Fruit fly (Drosophila melanogaster) whole organism, embryonic: ENCODE results near the gene CG3655.

ENCODE experiments used
- B-H2 ChIP-seq: fragments of 200-800 bp; sonication (Bioruptor generic); optimal IDR thresholded peaks from 2 replicates; lab custom pipeline; 2018; ENCODE audit warnings: missing biosample characterization, mild to moderate bottlenecking, missing genetic modification characterization
- Bgb ChIP-seq: fragments of 200-800 bp; sonication (Bioruptor generic); IDR thresholded peaks from 2 replicates; pipeline ENCODE4 v1.3.6; 2022; ENCODE audit warnings: missing biosample characterization, missing genetic modification characterization; ENCODE audit not compliant: partially characterized antibody
- CG10959 ChIP-seq: fragments of 200-800 bp; sonication (Bioruptor generic); IDR thresholded peaks from 2 replicates; pipeline ENCODE4 v1.3.6; 2022; ENCODE audit warnings: missing biosample characterization, missing genetic modification characterization
- CG12219 ChIP-seq: fragments of 200-800 bp; sonication (Bioruptor generic); optimal IDR thresholded peaks from 3 replicates; lab custom pipeline; 2018; ENCODE audit warnings: missing biosample characterization, mild to moderate bottlenecking, missing genetic modification characterization
- CG13287 ChIP-seq: fragments of 200-800 bp; sonication (Bioruptor generic); IDR thresholded peaks from 2 replicates; pipeline ENCODE4 v1.3.6; 2022; ENCODE audit warnings: missing biosample characterization, missing genetic modification characterization; ENCODE audit not compliant: partially characterized antibody
- CG15269 ChIP-seq: fragments of 200-800 bp; sonication (Bioruptor generic); optimal IDR thresholded peaks from 2 replicates; lab custom pipeline; 2018; ENCODE audit warnings: missing biosample characterization, mild to moderate bottlenecking, missing genetic modification characterization, moderate library complexity
- CG1529 ChIP-seq: fragments of 200-800 bp; sonication (Bioruptor generic); optimal IDR thresholded peaks from 3 replicates; lab custom pipeline; 2018; ENCODE audit warnings: missing biosample characterization, missing genetic modification characterization
- CG15601 ChIP-seq: fragments of 200-800 bp; sonication (Bioruptor generic); optimal IDR thresholded peaks from 3 replicates; lab custom pipeline; 2019; ENCODE audit warnings: missing biosample characterization, mild to moderate bottlenecking, missing genetic modification characterization, moderate library complexity
- CG16779 ChIP-seq: fragments of 200-800 bp; sonication (Bioruptor generic); IDR thresholded peaks from 2 replicates; pipeline ENCODE4 v1.3.6; 2022; ENCODE audit warnings: missing biosample characterization, missing genetic modification characterization
- CG2116 ChIP-seq: fragments of 200-800 bp; sonication (Bioruptor generic); optimal IDR thresholded peaks from 3 replicates; lab custom pipeline; 2018; ENCODE audit warnings: missing biosample characterization, mild to moderate bottlenecking, missing genetic modification characterization
- CG31388 ChIP-seq: fragments of 200-800 bp; sonication (Bioruptor generic); optimal IDR thresholded peaks from 2 replicates; lab custom pipeline; 2016; ENCODE audit warnings: missing biosample characterization, missing genetic modification characterization
- CG32767 ChIP-seq: fragments of 200-800 bp; sonication (Bioruptor generic); IDR thresholded peaks from 2 replicates; pipeline ENCODE4 v1.3.6; 2022; ENCODE audit warnings: missing biosample characterization, missing genetic modification characterization
- CG3407 ChIP-seq: fragments of 200-800 bp; sonication (Bioruptor generic); optimal IDR thresholded peaks from 2 replicates; lab custom pipeline; 2018; ENCODE audit warnings: missing biosample characterization, mild to moderate bottlenecking, missing genetic modification characterization
- CG5953 ChIP-seq: fragments of 200-800 bp; sonication (Bioruptor generic); IDR thresholded peaks from 2 replicates; pipeline ENCODE4 v1.3.6; 2022; ENCODE audit warnings: missing biosample characterization, missing genetic modification characterization
- CG6791 ChIP-seq: fragments of 200-800 bp; sonication (Bioruptor generic); IDR thresholded peaks from 3 replicates; pipeline ENCODE4 v1.3.6; 2022; ENCODE audit warnings: missing biosample characterization, missing genetic modification characterization; ENCODE audit not compliant: partially characterized antibody
- CG7987 ChIP-seq: fragments of 200-800 bp; sonication (Bioruptor generic); optimal IDR thresholded peaks from 2 replicates; lab custom pipeline; 2018; ENCODE audit warnings: missing biosample characterization, mild to moderate bottlenecking, missing genetic modification characterization, moderate library complexity
- CG8388 ChIP-seq: fragments of 200-800 bp; sonication (Bioruptor generic); optimal IDR thresholded peaks from 2 replicates; lab custom pipeline; 2019; ENCODE audit warnings: missing biosample characterization, mild to moderate bottlenecking, missing genetic modification characterization, moderate library complexity
- CG8924 ChIP-seq: fragments of 200-800 bp; optimal IDR thresholded peaks from 3 replicates; lab custom pipeline; 2019; ENCODE audit warnings: missing biosample characterization, mild to moderate bottlenecking, missing genetic modification characterization, moderate library complexity
- Doc3 ChIP-seq: fragments of 200-800 bp; sonication (Bioruptor generic); IDR thresholded peaks from 3 replicates; pipeline ENCODE4 v1.3.6; 2022; ENCODE audit warnings: missing biosample characterization, missing genetic modification characterization; ENCODE audit not compliant: partially characterized antibody
- E2f1 ChIP-seq: fragments of 200-800 bp; sonication (Bioruptor generic); IDR thresholded peaks from 2 replicates; pipeline ENCODE4 v1.3.6; 2022; ENCODE audit warnings: missing biosample characterization, missing genetic modification characterization
- Elba2 ChIP-seq: fragments of 200-800 bp; sonication (Bioruptor generic); optimal IDR thresholded peaks from 3 replicates; lab custom pipeline; 2016; ENCODE audit warnings: missing biosample characterization, missing genetic modification characterization
- Fer3 ChIP-seq: fragments of 200-800 bp; sonication (Bioruptor generic); optimal IDR thresholded peaks from 2 replicates; lab custom pipeline; 2018; ENCODE audit warnings: missing biosample characterization, mild to moderate bottlenecking, missing genetic modification characterization, moderate library complexity
- Gug ChIP-seq: fragments of 200-800 bp; sonication (Bioruptor generic); IDR thresholded peaks from 4 replicates; pipeline ENCODE4 v1.3.6; 2022; ENCODE audit warnings: missing biosample characterization, missing genetic modification characterization
- HLH4C ChIP-seq: fragments of 200-800 bp; sonication (Bioruptor generic); IDR thresholded peaks from 3 replicates; pipeline ENCODE4 v1.3.6; 2022; ENCODE audit warnings: missing biosample characterization, missing genetic modification characterization; ENCODE audit not compliant: partially characterized antibody
- Lhr ChIP-seq: fragments of 200-800 bp; sonication (Bioruptor generic); optimal IDR thresholded peaks from 3 replicates; lab custom pipeline; 2017; ENCODE audit warnings: mild to moderate bottlenecking, missing biosample characterization, missing genetic modification reagents, missing genetic modification characterization
- Myb ChIP-seq: fragments of 200-800 bp; sonication (Bioruptor generic); optimal IDR thresholded peaks from 2 replicates; lab custom pipeline; 2016; ENCODE audit warnings: missing biosample characterization, missing genetic modification characterization
- Nf-YA ChIP-seq: fragments of 200-800 bp; sonication (Bioruptor generic); IDR thresholded peaks from 2 replicates; pipeline ENCODE4 v1.3.6; 2022; ENCODE audit warnings: missing biosample characterization, missing genetic modification characterization
- bcd ChIP-seq: fragments of 200-800 bp; sonication (Bioruptor generic); optimal IDR thresholded peaks from 2 replicates; lab custom pipeline; 2017; ENCODE audit warnings: missing biosample characterization, mild to moderate bottlenecking, missing genetic modification characterization
- bigmax ChIP-seq: fragments of 200-800 bp; sonication (Bioruptor generic); optimal IDR thresholded peaks from 2 replicates; lab custom pipeline; 2018; ENCODE audit warnings: missing biosample characterization, mild to moderate bottlenecking, missing genetic modification characterization
- cad ChIP-seq: fragments of >200 bp; optimal IDR thresholded peaks from 2 replicates; lab custom pipeline; 2017; ENCODE audit warnings: missing biosample characterization, missing genetic modification characterization
- chinmo ChIP-seq: fragments of 200-800 bp; sonication (Bioruptor generic); IDR thresholded peaks from 4 replicates; pipeline ENCODE4 v1.3.6; 2022; ENCODE audit warnings: missing biosample characterization, missing genetic modification characterization; ENCODE audit not compliant: partially characterized antibody
- chm ChIP-seq: fragments of 200-800 bp; sonication (Bioruptor generic); IDR thresholded peaks from 2 replicates; pipeline ENCODE4 v1.3.6; 2022; ENCODE audit warnings: missing biosample characterization, missing genetic modification characterization
- ci ChIP-seq: fragments of 200-800 bp; sonication (Bioruptor generic); IDR thresholded peaks from 3 replicates; pipeline ENCODE4 v1.3.6; 2022; ENCODE audit warnings: missing biosample characterization, missing genetic modification characterization
- crp ChIP-seq, 2 experiments: fragments of 200-800 bp; sonication (Bioruptor generic); optimal IDR thresholded peaks; 2 replicates in 1 of 2; 3 replicates in 1 of 2; lab custom pipeline; 2017; ENCODE audit warnings: missing biosample characterization in 2 of 2, missing genetic modification characterization in 2 of 2, mild to moderate bottlenecking in 1 of 2, moderate library complexity in 1 of 2
- da ChIP-seq: fragments of 200-800 bp; sonication (Bioruptor generic); optimal IDR thresholded peaks from 2 replicates; lab custom pipeline; 2016; ENCODE audit warnings: missing biosample characterization, missing genetic modification characterization
- dan ChIP-seq: fragments of 200-800 bp; sonication (Bioruptor generic); IDR thresholded peaks from 2 replicates; pipeline ENCODE4 v1.3.6; 2022; ENCODE audit warnings: missing biosample characterization, missing genetic modification characterization
- dm ChIP-seq: fragments of 200-800 bp; sonication (Bioruptor generic); optimal IDR thresholded peaks from 3 replicates; lab custom pipeline; 2016; ENCODE audit warnings: missing biosample characterization, missing genetic modification characterization
- eyg ChIP-seq: fragments of 200-800 bp; sonication (Bioruptor generic); optimal IDR thresholded peaks from 3 replicates; lab custom pipeline; 2016; ENCODE audit warnings: missing biosample characterization, missing genetic modification characterization
- fd3F ChIP-seq: fragments of 200-800 bp; sonication (Bioruptor generic); optimal IDR thresholded peaks from 2 replicates; lab custom pipeline; 2018; ENCODE audit warnings: missing biosample characterization, mild to moderate bottlenecking, missing genetic modification characterization, moderate library complexity
- fu2 ChIP-seq: fragments of 200-800 bp; sonication (Bioruptor generic); optimal IDR thresholded peaks from 2 replicates; lab custom pipeline; 2016; ENCODE audit warnings: missing biosample characterization, missing genetic modification characterization
- gce ChIP-seq: fragments of 200-800 bp; sonication (Bioruptor generic); IDR thresholded peaks from 3 replicates; pipeline ENCODE4 v1.3.6; 2022; ENCODE audit warnings: missing biosample characterization, missing genetic modification characterization
- inv ChIP-seq: fragments of 200-800 bp; sonication (Bioruptor generic); IDR thresholded peaks from 2 replicates; pipeline ENCODE4 v1.3.6; 2022; ENCODE audit warnings: missing biosample characterization, missing genetic modification characterization; ENCODE audit not compliant: partially characterized antibody
- mld ChIP-seq: fragments of 200-800 bp; sonication (Bioruptor generic); IDR thresholded peaks from 3 replicates; pipeline ENCODE4 v1.3.6; 2022; ENCODE audit warnings: missing biosample characterization, missing genetic modification characterization; ENCODE audit not compliant: partially characterized antibody
- org-1 ChIP-seq: fragments of 200-800 bp; sonication (Bioruptor generic); optimal IDR thresholded peaks from 2 replicates; lab custom pipeline; 2017; ENCODE audit warnings: missing biosample characterization, missing genetic modification characterization
- schlank ChIP-seq: fragments of 200-800 bp; sonication (Bioruptor generic); optimal IDR thresholded peaks from 2 replicates; lab custom pipeline; 2018; ENCODE audit warnings: missing biosample characterization, mild to moderate bottlenecking, missing genetic modification characterization
- sens ChIP-seq: fragments of 200-800 bp; sonication (Bioruptor generic); peaks from one replicate; lab custom pipeline; 2016; ENCODE audit warnings: missing biosample characterization, missing genetic modification characterization
- so ChIP-seq: fragments of 200-800 bp; sonication (Bioruptor generic); IDR thresholded peaks from 3 replicates; pipeline ENCODE4 v1.3.6; 2022; ENCODE audit warnings: missing biosample characterization, missing genetic modification characterization
- sr ChIP-seq: fragments of 200-800 bp; sonication (Bioruptor generic); IDR thresholded peaks from 3 replicates; pipeline ENCODE4 v1.3.6; 2022; ENCODE audit warnings: missing biosample characterization, missing genetic modification characterization
- tin ChIP-seq: fragments of 200-800 bp; sonication (Bioruptor generic); optimal IDR thresholded peaks from 3 replicates; lab custom pipeline; 2016; ENCODE audit warnings: missing biosample characterization, missing genetic modification characterization
- trem ChIP-seq: fragments of 200-800 bp; optimal IDR thresholded peaks from 3 replicates; lab custom pipeline; 2019; ENCODE audit warnings: missing biosample characterization, mild to moderate bottlenecking, missing genetic modification characterization, moderate library complexity

The CG3655 gene

DNA sequence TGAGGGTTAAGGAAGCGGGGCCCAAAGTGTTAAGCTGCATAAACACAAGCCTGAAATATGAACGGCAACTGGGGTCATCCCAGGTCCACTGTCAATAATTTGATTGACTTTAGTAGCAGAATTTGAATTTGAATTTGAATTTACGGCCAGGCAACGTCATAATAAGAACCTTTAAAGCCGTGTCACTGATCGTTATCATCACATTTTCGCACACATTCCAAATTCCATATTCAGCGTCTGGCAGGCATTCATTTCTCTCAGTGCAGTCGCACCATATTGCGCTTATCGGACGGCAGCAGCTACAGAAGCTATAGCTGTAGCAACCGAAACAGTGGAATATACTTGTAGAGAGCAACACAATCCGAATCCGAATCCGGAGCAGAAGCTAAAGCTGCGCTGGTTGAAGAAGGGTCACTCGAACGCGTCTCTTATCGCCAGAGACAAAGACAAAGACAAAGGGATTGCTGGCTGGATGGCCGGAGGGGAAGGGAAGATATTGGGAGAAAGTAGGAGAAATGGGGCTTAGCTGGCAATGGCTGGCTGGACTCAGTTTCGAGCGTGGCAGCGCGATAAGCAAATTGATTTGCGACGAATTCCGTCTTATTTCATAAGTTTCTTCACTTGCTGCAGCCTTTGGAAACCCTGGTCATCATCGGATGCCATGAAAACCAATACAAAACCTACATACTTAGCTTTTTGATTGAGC lies 81.9 kb downstream of the CG3655 start:
- TF ChIP-seq dm (GFP tag; lab: Kevin White, UChicago) (no peak), chm (GFP tag; lab: Robert Waterston, UW) (no peak), CG15601 (no peak), Nf-YA (GFP tag; lab: Robert Waterston, UW) (no peak), sr (GFP tag; lab: Robert Waterston, UW) (0 out of 3 replicates have a peak, but pooled peaks have one; percentile 32), CG15269 (tag; lab: Kevin White, UChicago) (peak; percentile 15), E2f1 (no peak), ci (GFP tag; lab: Robert Waterston, UW) (peak; percentile 56; the same call in 2 of the 3 replicates), CG12219 (GFP tag; lab: Kevin White, UChicago) (peak; percentile 50), cad (GFP tag; lab: Kevin White, UChicago) (no peak), org-1 (GFP tag; lab: Kevin White, UChicago) (peak; percentile 8), CG16779 (GFP tag; lab: Robert Waterston, UW) (no peak), trem (peak; percentile 20), chinmo (GFP tag; lab: Robert Waterston, UW) (no peak), B-H2 (GFP tag; lab: Kevin White, UChicago) (no peak), CG1529 (GFP tag; lab: Kevin White, UChicago) (peak; percentile 2), Gug (GFP tag; lab: Robert Waterston, UW) (no peak), sens (peak; percentile 90), Myb (GFP tag; lab: Kevin White, UChicago) (peak; percentile 10), CG31388 (no peak), bcd (GFP tag; lab: Kevin White, UChicago) (peak; percentile 34), gce (0 out of 3 replicates have a peak, but pooled peaks have one; percentile 24), CG5953 (GFP tag; lab: Robert Waterston, UW) (no peak), Fer3 (tag; lab: Kevin White, UChicago) (peak; percentile 25), so (GFP tag; lab: Robert Waterston, UW) (no peak), CG8388 (GFP tag; lab: Kevin White, UChicago) (peak; percentile 1), crp (GFP tag; optimal IDR thresholded peaks at IDR 0.05; lab: Kevin White, UChicago) (no peak), CG32767 (GFP tag; lab: Robert Waterston, UW) (peak; percentile 19; the same call in 1 of the 2 replicates), mld (no peak), CG6791 (no peak), Lhr (GFP tag; lab: Kevin White, UChicago) (no peak), eyg (no peak), CG13287 (GFP tag; lab: Robert Waterston, UW) (no peak), Bgb (no peak), Elba2 (GFP tag; lab: Kevin White, UChicago) (no peak), CG10959 (no peak), inv (GFP tag; lab: Robert Waterston, UW) (no peak), dan (GFP tag; lab: Robert Waterston, UW) (no peak), CG2116 (GFP tag; lab: Kevin White, UChicago) (no peak), CG8924 (tag; lab: Kevin White, UChicago) (peak; percentile 15), tin (GFP tag; lab: Kevin White, UChicago) (peak; percentile 62), CG7987 (GFP tag; lab: Kevin White, UChicago) (no peak), Doc3 (GFP tag; lab: Robert Waterston, UW) (no peak), fd3F (GFP tag; lab: Kevin White, UChicago) (no peak), da (GFP tag; lab: Kevin White, UChicago) (no peak), bigmax (no peak), CG3407 (GFP tag; lab: Kevin White, UChicago) (peak; percentile 4), HLH4C (GFP tag; lab: Robert Waterston, UW) (no peak), schlank (tag; lab: Kevin White, UChicago) (no peak), fu2 (GFP tag; lab: Kevin White, UChicago) (no peak)
